Worm (Caenorhabditis elegans) whole organism, young adult: ENCODE measurements around the gene ZC13.10.

Experiments used
- C17E4.6 ChIP-seq: fragments of 200-800 bp; sonication (Bioruptor generic); IDR thresholded peaks from 2 replicates; pipeline ENCODE4 v1.3.6; 2022; ENCODE audit warnings: missing genetic modification reagents, missing genetic modification characterization, missing compliant biosample characterization
- D2030.7 ChIP-seq: fragments of 200-800 bp; sonication (Bioruptor generic); IDR thresholded peaks from 2 replicates; pipeline ENCODE4 v1.3.6; 2022; ENCODE audit warnings: missing genetic modification reagents, missing genetic modification characterization, missing compliant biosample characterization
- F23B12.7 ChIP-seq: sonication (generic microtip); optimal IDR thresholded peaks from 2 replicates; lab custom pipeline; 2017; ENCODE audit warnings: missing genetic modification characterization, mild to moderate bottlenecking, missing compliant biosample characterization, antibody characterized with exemption, moderate library complexity; ENCODE audit not compliant: insufficient read depth
- K12H6.12 ChIP-seq: fragments of 200-800 bp; sonication (Bioruptor generic); optimal IDR thresholded peaks from 2 replicates; lab custom pipeline; 2018; ENCODE audit warnings: mild to moderate bottlenecking, missing genetic modification characterization, missing compliant biosample characterization
- Y95B8A.8 ChIP-seq: fragments of 200-800 bp; sonication (Bioruptor generic); IDR thresholded peaks from 2 replicates; pipeline ENCODE4 v1.3.6; 2022; ENCODE audit warnings: missing genetic modification reagents, missing genetic modification characterization, missing compliant biosample characterization
- ZK185.1 ChIP-seq: sonication (generic microtip); optimal IDR thresholded peaks from 2 replicates; lab custom pipeline; 2016; ENCODE audit warnings: mild to moderate bottlenecking, missing genetic modification characterization, missing compliant biosample characterization; ENCODE audit not compliant: poor library complexity, severe bottlenecking
- attf-5 ChIP-seq: fragments of 200-800 bp; sonication (Bioruptor generic); optimal IDR thresholded peaks from 2 replicates; lab custom pipeline; 2018; ENCODE audit warnings: mild to moderate bottlenecking, missing genetic modification characterization, missing compliant biosample characterization
- bed-2 ChIP-seq: fragments of 200-800 bp; sonication (Bioruptor generic); IDR thresholded peaks from 2 replicates; pipeline ENCODE4 v1.3.6; 2022; ENCODE audit warnings: missing genetic modification reagents, missing genetic modification characterization, missing compliant biosample characterization
- ceh-100 ChIP-seq: fragments of 200-800 bp; sonication (Bioruptor generic); IDR thresholded peaks from 2 replicates; pipeline ENCODE4 v1.3.6; 2022; ENCODE audit warnings: missing genetic modification reagents, missing genetic modification characterization, missing compliant biosample characterization
- ceh-27 ChIP-seq: fragments of 200-800 bp; sonication (Bioruptor generic); optimal IDR thresholded peaks from 2 replicates; lab custom pipeline; 2018; ENCODE audit warnings: mild to moderate bottlenecking, missing genetic modification characterization, moderate library complexity, missing compliant biosample characterization
- ceh-40 ChIP-seq: fragments of 200-800 bp; sonication (Bioruptor generic); IDR thresholded peaks from 2 replicates; pipeline ENCODE4 v1.3.6; 2022; ENCODE audit warnings: missing genetic modification characterization, missing compliant biosample characterization
- ceh-79 ChIP-seq: sonication (generic microtip); optimal IDR thresholded peaks from 2 replicates; lab custom pipeline; 2017; ENCODE audit warnings: mild to moderate bottlenecking, missing genetic modification characterization, missing compliant biosample characterization
- chd-7 ChIP-seq: sonication (generic microtip); optimal IDR thresholded peaks from 2 replicates; lab custom pipeline; 2016; ENCODE audit warnings: mild to moderate bottlenecking, missing genetic modification characterization, moderate library complexity, missing compliant biosample characterization
- dpl-1 ChIP-seq: fragments of 150-350 bp; optimal IDR thresholded peaks from 2 replicates; lab custom pipeline; 2014; ENCODE audit warnings: missing biosample characterization, missing genetic modification reagents, missing genetic modification characterization
- ets-4 ChIP-seq: fragments of 200-800 bp; sonication (Bioruptor generic); optimal IDR thresholded peaks from 2 replicates; lab custom pipeline; 2018; ENCODE audit warnings: mild to moderate bottlenecking, missing genetic modification characterization, missing compliant biosample characterization
- gei-17 ChIP-seq: fragments of 200-800 bp; sonication (Bioruptor generic); optimal IDR thresholded peaks from 2 replicates; lab custom pipeline; 2018; ENCODE audit warnings: mild to moderate bottlenecking, missing genetic modification characterization, missing compliant biosample characterization
- hmg-1.2 ChIP-seq: fragments of 200-800 bp; sonication (Bioruptor generic); IDR thresholded peaks from 2 replicates; pipeline ENCODE4 v1.3.6; 2022; ENCODE audit warnings: missing genetic modification reagents, missing genetic modification characterization, missing compliant biosample characterization
- hmg-20 ChIP-seq: fragments of 200-800 bp; sonication (Bioruptor generic); IDR thresholded peaks from 2 replicates; pipeline ENCODE4 v1.3.6; 2022; ENCODE audit warnings: missing genetic modification reagents, missing genetic modification characterization, missing compliant biosample characterization
- hsf-1 ChIP-seq: fragments of 200-800 bp; sonication (Bioruptor generic); IDR thresholded peaks from 2 replicates; pipeline ENCODE4 v1.3.6; 2022; ENCODE audit warnings: missing genetic modification reagents, missing genetic modification characterization, missing compliant biosample characterization
- let-607 ChIP-seq, 2 experiments: fragments of 200-800 bp in 1 of 2; sonication (Bioruptor generic) in 1 of 2; sonication (generic microtip) in 1 of 2; optimal IDR thresholded peaks; 2 replicates each; lab custom pipeline; 2016 to 2018; ENCODE audit warnings: mild to moderate bottlenecking in 2 of 2, missing compliant biosample characterization in 2 of 2, missing genetic modification characterization in 2 of 2, moderate library complexity in 2 of 2, missing genotype in 1 of 2
- lir-1 ChIP-seq: fragments of 200-800 bp; sonication (Bioruptor generic); conservative IDR thresholded peaks from 2 replicates; pipeline ENCODE4 v1.3.6; 2022; ENCODE audit warnings: missing genetic modification reagents, missing genetic modification characterization, missing compliant biosample characterization
- madf-10 ChIP-seq: sonication (generic microtip); optimal IDR thresholded peaks from 2 replicates; lab custom pipeline; 2016; ENCODE audit warnings: mild to moderate bottlenecking, missing genetic modification characterization, missing compliant biosample characterization
- madf-3 ChIP-seq: fragments of 200-800 bp; sonication (Bioruptor generic); IDR thresholded peaks from 2 replicates; pipeline ENCODE4 v1.3.6; 2022; ENCODE audit warnings: missing genetic modification reagents, missing genetic modification characterization, missing compliant biosample characterization
- mcd-1 ChIP-seq: fragments of 200-800 bp; sonication (Bioruptor generic); IDR thresholded peaks from 2 replicates; pipeline ENCODE4 v1.3.6; 2022; ENCODE audit warnings: missing genetic modification reagents, missing genetic modification characterization, missing compliant biosample characterization
- mel-28 ChIP-seq: sonication (generic microtip); optimal IDR thresholded peaks from 2 replicates; lab custom pipeline; 2016; ENCODE audit warnings: borderline replicate concordance, mild to moderate bottlenecking, missing genetic modification characterization, missing compliant biosample characterization
- mes-4 ChIP-seq: sonication (generic microtip); optimal IDR thresholded peaks from 2 replicates; lab custom pipeline; 2016; ENCODE audit warnings: missing genotype, missing genetic modification characterization, missing compliant biosample characterization
- mxl-1 ChIP-seq: sonication (generic microtip); optimal IDR thresholded peaks from 2 replicates; lab custom pipeline; 2016; ENCODE audit warnings: missing genetic modification characterization, missing compliant biosample characterization
- nfya-1 ChIP-seq: sonication (generic microtip); optimal IDR thresholded peaks from 2 replicates; lab custom pipeline; 2017; ENCODE audit warnings: antibody characterized with exemption, missing compliant biosample characterization, missing genetic modification characterization, borderline replicate concordance; ENCODE audit not compliant: insufficient read depth
- nfyb-1 ChIP-seq: fragments of 200-800 bp; sonication (Bioruptor generic); IDR thresholded peaks from 2 replicates; pipeline ENCODE4 v1.3.6; 2022; ENCODE audit warnings: missing genetic modification reagents, missing genetic modification characterization, missing compliant biosample characterization
- nhr-27 ChIP-seq: fragments of 200-800 bp; sonication (Bioruptor generic); optimal IDR thresholded peaks from 2 replicates; lab custom pipeline; 2018; ENCODE audit warnings: mild to moderate bottlenecking, missing genetic modification characterization, moderate library complexity, missing compliant biosample characterization
- pbrm-1 ChIP-seq: fragments of 200-800 bp; sonication (Bioruptor generic); IDR thresholded peaks from 2 replicates; pipeline ENCODE4 v1.3.6; 2022; ENCODE audit warnings: missing genetic modification reagents, missing genetic modification characterization, missing compliant biosample characterization
- pha-4 ChIP-seq: fragments of 150-350 bp; sonication (generic microtip); optimal IDR thresholded peaks from 2 replicates; lab custom pipeline; 2014; ENCODE audit warnings: missing biosample characterization, missing genetic modification reagents, missing genetic modification characterization
- sdz-38 ChIP-seq: sonication (generic microtip); optimal IDR thresholded peaks from 2 replicates; lab custom pipeline; 2016; ENCODE audit warnings: missing genotype, missing genetic modification characterization, missing compliant biosample characterization
- sea-2 ChIP-seq: fragments of 200-800 bp; sonication (Bioruptor generic); IDR thresholded peaks from 2 replicates; pipeline ENCODE4 v1.3.6; 2022; ENCODE audit warnings: missing genetic modification characterization, missing compliant biosample characterization
- snpc-4 ChIP-seq, 5 experiments: fragments of 150-350 bp in 1 of 5; sonication (generic microtip) in 4 of 5; optimal IDR thresholded peaks; 2 replicates each; lab custom pipeline; 2014 to 2018; ENCODE audit warnings: missing genetic modification characterization in 5 of 5, missing biosample characterization in 3 of 5, antibody characterized with exemption in 2 of 5, mild to moderate bottlenecking in 2 of 5, missing compliant biosample characterization in 2 of 5, missing genotype in 2 of 5, moderate library complexity in 2 of 5, missing genetic modification reagents in 1 of 5
- tbp1 ChIP-seq: fragments of 200-800 bp; sonication (Bioruptor generic); optimal IDR thresholded peaks from 2 replicates; lab custom pipeline; 2018; ENCODE audit warnings: mild to moderate bottlenecking, missing genetic modification characterization, missing compliant biosample characterization
- tlf-1 ChIP-seq: fragments of 200-800 bp; sonication (Bioruptor generic); optimal IDR thresholded peaks from 2 replicates; lab custom pipeline; 2018; ENCODE audit warnings: mild to moderate bottlenecking, missing genetic modification characterization, missing compliant biosample characterization
- zfh-2 ChIP-seq: fragments of 200-800 bp; sonication (Bioruptor generic); conservative IDR thresholded peaks from 2 replicates; pipeline ENCODE4 v1.3.6; 2022; ENCODE audit warnings: missing genetic modification reagents, missing genetic modification characterization, missing compliant biosample characterization
- ztf-25 ChIP-seq: fragments of 200-800 bp; sonication (Bioruptor generic); IDR thresholded peaks from 2 replicates; pipeline ENCODE4 v1.3.6; 2022; ENCODE audit warnings: missing genetic modification reagents, missing genetic modification characterization, missing compliant biosample characterization
- ztf-28 ChIP-seq: fragments of 200-800 bp; sonication (Bioruptor generic); IDR thresholded peaks from 2 replicates; pipeline ENCODE4 v1.3.6; 2022; ENCODE audit warnings: missing genetic modification reagents, missing genetic modification characterization, missing compliant biosample characterization

The ZC13.10 gene

ce11 chrX:876935-877334 is 25.5 kb downstream of the ZC13.10 start, which contains the start of gene ZC13.1 (continued):
- TF ChIP-seq hmg-1.2 (GFP tag; lab: Robert Waterston, UW) (peak; percentile 50; the same call in 1 of the 2 replicates), hsf-1 (GFP tag; lab: Robert Waterston, UW) (no peak), tbp1 (no peak), ztf-25 (GFP tag; lab: Robert Waterston, UW) (no peak), lir-1 (no peak), ets-4 (GFP tag; lab: Kevin White, UChicago) (no peak), ceh-27 (GFP tag; lab: Kevin White, UChicago) (peak; percentile 46), bed-2 (no peak), ztf-28 (GFP tag; lab: Robert Waterston, UW) (no peak), nfya-1 (tag; lab: Kevin White, UChicago) (no peak), gei-17 (GFP tag; lab: Kevin White, UChicago) (no peak), snpc-4 (GFP tag; optimal IDR thresholded peaks at IDR 0.05; lab: Kevin White, UChicago) (no peak), snpc-4 (tag; optimal IDR thresholded peaks at IDR 0.05; lab: Kevin White, UChicago) (no peak), chd-7 (no peak), Y95B8A.8 (no peak), mel-28 (tag; lab: Kevin White, UChicago) (no peak), madf-10 (tag; lab: Kevin White, UChicago) (no peak), K12H6.12 (peak; percentile 0), ceh-79 (no peak), F23B12.7 (tag; lab: Kevin White, UChicago) (peak; percentile 65), madf-3 (GFP tag; lab: Robert Waterston, UW) (no peak), zfh-2 (no peak), attf-5 (GFP tag; lab: Kevin White, UChicago) (peak; percentile 51), pha-4 (no peak), D2030.7 (GFP tag; lab: Robert Waterston, UW) (no peak), nhr-27 (tag; lab: Kevin White, UChicago) (no peak), sea-2 (GFP tag; lab: Robert Waterston, UW) (no peak), let-607 (tag; optimal IDR thresholded peaks at IDR 0.05; lab: Kevin White, UChicago) (no peak), ZK185.1 (tag; lab: Kevin White, UChicago) (peak; percentile 12), hmg-20 (GFP tag; lab: Robert Waterston, UW) (no peak), ceh-40 (GFP tag; lab: Robert Waterston, UW) (no peak), dpl-1 (GFP tag; lab: Kevin White, UChicago) (no peak), tlf-1 (no peak), mes-4 (no peak), mxl-1 (tag; lab: Kevin White, UChicago) (no peak), ceh-100 (no peak), C17E4.6 (GFP tag; lab: Robert Waterston, UW) (no peak), nfyb-1 (no peak), pbrm-1 (GFP tag; lab: Robert Waterston, UW) (0 out of 2 replicates have a peak, but pooled peaks have one; percentile 11), sdz-38 (tag; lab: Kevin White, UChicago) (no peak), mcd-1 (GFP tag; lab: Robert Waterston, UW) (peak; percentile 84)
